Worm (Caenorhabditis elegans): ENCODE measurements around the gene F37C12.18.

The F37C12.18 gene

DNA sequence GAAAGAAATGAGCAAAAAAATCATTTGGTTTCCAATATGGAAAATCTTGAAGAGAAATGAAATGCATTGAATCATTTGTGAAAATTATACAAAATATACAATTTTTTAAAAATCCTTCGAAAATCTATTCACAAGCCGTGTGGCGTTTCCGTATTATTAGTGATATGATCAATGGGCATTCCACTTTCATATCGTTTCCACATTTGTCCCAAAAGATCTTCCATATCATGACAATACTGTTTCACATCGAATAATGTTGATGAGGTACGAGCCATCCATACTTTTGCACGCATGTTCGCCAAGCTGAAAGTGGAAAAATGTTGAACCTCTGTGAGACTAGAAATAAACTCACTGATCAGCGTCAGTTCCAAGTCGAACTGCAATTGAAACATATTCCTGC, 48.9 kb downstream of the F37C12.18 start:
- no peak for TF ChIP-seq tab-1 (GFP tag; IDR thresholded peaks at IDR 0.05)
- no peak for TF ChIP-seq flt-1 (GFP tag; IDR thresholded peaks at IDR 0.05)
- TF ChIP-seq cog-1 (tag; optimal IDR thresholded peaks at IDR 0.05), result no peak
- TF ChIP-seq klf-2 (GFP tag; conservative IDR thresholded peaks at IDR 0.05), result no peak
- TF ChIP-seq med-1 (GFP tag; optimal IDR thresholded peaks at IDR 0.05; ENCODE audit: insufficient read depth), result no peak
- no peak for TF ChIP-seq T22C8.4 (GFP tag; IDR thresholded peaks at IDR 0.05)
- TF ChIP-seq ztf-29 (GFP tag; IDR thresholded peaks at IDR 0.05), result no peak
- no peak for TF ChIP-seq ztf-23 (GFP tag; IDR thresholded peaks at IDR 0.05)

DNA sequence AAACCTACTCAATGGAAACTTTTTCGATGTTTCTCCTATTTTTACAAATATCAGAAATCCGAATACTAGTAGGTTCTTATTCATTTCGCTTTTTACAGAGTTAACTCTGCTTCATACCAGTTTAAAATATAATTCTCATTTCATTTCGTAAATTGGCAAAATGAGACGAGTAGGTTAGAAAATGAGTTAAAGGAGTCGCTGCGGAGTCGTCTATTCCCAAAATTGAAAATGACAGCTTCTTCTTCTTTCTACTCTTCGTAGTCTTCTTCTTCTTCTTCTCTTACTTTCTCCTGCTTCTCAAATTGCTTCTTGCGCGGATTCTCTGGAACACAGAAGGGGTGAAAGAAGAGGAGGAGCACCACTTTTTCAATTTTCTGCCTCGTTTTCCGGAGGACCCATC, 50.5 kb downstream of the F37C12.18 start, which contains the start of gene glr-2:
TSS of gene glr-2 (minus strand) at position 211 of the 400 bp plus-strand sequence.
- TF ChIP-seq ztf-23 (GFP tag; IDR thresholded peaks at IDR 0.05), result 0 out of 2 replicates have a peak, but pooled peaks have one; percentile 48
- TF ChIP-seq ref-1 (GFP tag; conservative IDR thresholded peaks at IDR 0.05), result no peak
- no peak for TF ChIP-seq cog-1 (tag; optimal IDR thresholded peaks at IDR 0.05)

All from whole organism, midembryonic.